Worm (Caenorhabditis elegans): ENCODE measurements around the gene AH9.4.

AH9.4 gene

DNA sequence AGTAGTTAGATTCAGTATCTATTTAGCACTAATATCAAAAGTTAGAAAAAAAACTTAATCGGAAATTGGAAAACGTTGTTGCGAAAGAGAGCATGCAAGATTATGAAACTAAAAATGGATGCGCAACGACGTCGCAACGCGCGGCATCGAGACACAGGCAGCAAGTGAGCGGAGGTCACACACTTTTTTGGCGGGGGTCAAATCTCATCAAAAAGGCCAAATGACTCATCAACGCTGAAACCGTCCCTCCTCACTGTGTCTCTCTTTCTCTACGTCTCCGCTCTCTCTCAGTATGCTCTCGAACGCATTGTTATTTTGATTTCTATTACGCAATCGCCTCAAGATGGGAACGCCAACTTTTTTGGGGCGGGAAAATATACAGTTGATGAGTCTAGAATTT is 15.7 kb downstream of the AH9.4 start:
- no peak for TF ChIP-seq ztf-11 (tag; optimal IDR thresholded peaks at IDR 0.05)
- TF ChIP-seq nhr-2 (tag; optimal IDR thresholded peaks at IDR 0.05): peak; percentile 91
- peak; percentile 44 for TF ChIP-seq zip-8 (tag; optimal IDR thresholded peaks at IDR 0.05)
- TF ChIP-seq ham-2 (GFP tag; optimal IDR thresholded peaks at IDR 0.05): no peak
- no peak for TF ChIP-seq unc-62 (GFP tag; optimal IDR thresholded peaks at IDR 0.05)

DNA sequence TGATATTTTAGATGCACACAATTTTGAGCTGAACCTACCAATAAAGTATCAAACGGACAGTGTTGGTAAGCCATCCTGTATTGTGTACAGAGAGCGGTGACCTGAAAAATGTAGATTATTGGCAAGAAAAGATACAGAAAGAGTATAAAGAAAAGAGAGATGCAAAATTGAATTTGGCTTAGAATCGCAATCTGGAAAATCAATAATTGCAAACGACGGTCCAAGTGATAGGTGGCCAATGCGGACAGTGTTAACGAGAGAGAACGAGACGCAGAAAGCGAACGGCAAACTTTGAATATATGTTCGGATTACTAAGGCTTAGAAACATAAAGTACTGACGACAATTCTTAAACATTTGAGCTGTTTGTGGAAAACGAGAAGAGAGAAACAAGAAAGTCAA is 16.1 kb downstream of the AH9.4 start, which contains the start of gene crn-4:
Gene crn-4 (minus strand): TSS at position 101 of the 400 bp plus-strand sequence.
- TF ChIP-seq ceh-83 (GFP tag; optimal IDR thresholded peaks at IDR 0.05): no peak
- no peak for TF ChIP-seq elt-1 (tag; optimal IDR thresholded peaks at IDR 0.05; ENCODE audit: borderline replicate concordance, insufficient read depth)
- TF ChIP-seq pha-4 (tag; optimal IDR thresholded peaks at IDR 0.05): no peak
- no peak for TF ChIP-seq nhr-2 (tag; optimal IDR thresholded peaks at IDR 0.05)
- TF ChIP-seq nhr-12 (tag; optimal IDR thresholded peaks at IDR 0.05): no peak
- TF ChIP-seq lin-32 (GFP tag; optimal IDR thresholded peaks at IDR 0.05): no peak
- no peak for TF ChIP-seq mep-1 (tag; optimal IDR thresholded peaks at IDR 0.05)
- no peak for TF ChIP-seq bed-3 (GFP tag; optimal IDR thresholded peaks at IDR 0.05)
- no peak for TF ChIP-seq snpc-4 (tag; optimal IDR thresholded peaks at IDR 0.05)
- no peak for TF ChIP-seq sem-2 (GFP tag; optimal IDR thresholded peaks at IDR 0.05)
- TF ChIP-seq nhr-28 (tag; optimal IDR thresholded peaks at IDR 0.05): no peak
- TF ChIP-seq unc-39 (tag; optimal IDR thresholded peaks at IDR 0.05): no peak
- TF ChIP-seq ceh-39 (tag; optimal IDR thresholded peaks at IDR 0.05): no peak
- TF ChIP-seq nhr-76 (tag; optimal IDR thresholded peaks at IDR 0.05): no peak

ce11 chrX:2246908-2247307 is 27.2 kb downstream of the AH9.4 start, which contains the start of gene AH9.1:
TSS of gene AH9.1 (minus strand) at chrX:2247008.
- TF ChIP-seq M03D4.4 (tag; optimal IDR thresholded peaks at IDR 0.05) (no peak), unc-120 (tag; optimal IDR thresholded peaks at IDR 0.05; ENCODE audit: poor library complexity, severe bottlenecking) (no peak), mep-1 (tag; optimal IDR thresholded peaks at IDR 0.05) (no peak), nhr-76 (tag; optimal IDR thresholded peaks at IDR 0.05) (no peak), sem-2 (GFP tag; optimal IDR thresholded peaks at IDR 0.05) (no peak), nhr-2 (tag; optimal IDR thresholded peaks at IDR 0.05) (no peak), lsy-2 (tag; optimal IDR thresholded peaks at IDR 0.05) (no peak), ces-1 (GFP tag; optimal IDR thresholded peaks at IDR 0.05) (no peak), ztf-11 (tag; optimal IDR thresholded peaks at IDR 0.05) (no peak), hlh-1 (tag; optimal IDR thresholded peaks at IDR 0.05) (no peak)

- TF ChIP-seq ceh-39 (tag; optimal IDR thresholded peaks at IDR 0.05): peak; percentile 90
- no peak for TF ChIP-seq mls-2 (tag; optimal IDR thresholded peaks at IDR 0.05)
- no peak for TF ChIP-seq snpc-4 (tag; optimal IDR thresholded peaks at IDR 0.05)
- TF ChIP-seq ztf-11 (tag; optimal IDR thresholded peaks at IDR 0.05): peak; percentile 76
- TF ChIP-seq ham-2 (GFP tag; optimal IDR thresholded peaks at IDR 0.05): no peak
- peak; percentile 75 for TF ChIP-seq ces-1 (GFP tag; optimal IDR thresholded peaks at IDR 0.05)
- TF ChIP-seq lsy-2 (tag; optimal IDR thresholded peaks at IDR 0.05): peak; percentile 99
- no peak for TF ChIP-seq mab-5 (tag; optimal IDR thresholded peaks at IDR 0.05)
- TF ChIP-seq nhr-12 (tag; optimal IDR thresholded peaks at IDR 0.05): peak; percentile 26
- peak; percentile 99 for TF ChIP-seq mep-1 (tag; optimal IDR thresholded peaks at IDR 0.05)
- peak; percentile 89 for TF ChIP-seq nhr-237 (tag; optimal IDR thresholded peaks at IDR 0.05)
- TF ChIP-seq elt-3 (tag; optimal IDR thresholded peaks at IDR 0.05): no peak
- peak; percentile 83 for TF ChIP-seq hlh-1 (tag; optimal IDR thresholded peaks at IDR 0.05)
- no peak for TF ChIP-seq flh-1 (GFP tag; optimal IDR thresholded peaks at IDR 0.05)
- TF ChIP-seq nhr-28 (tag; optimal IDR thresholded peaks at IDR 0.05): no peak
- TF ChIP-seq elt-1 (tag; optimal IDR thresholded peaks at IDR 0.05; ENCODE audit: borderline replicate concordance, insufficient read depth): peak; percentile 31
- TF ChIP-seq lin-13 (tag; optimal IDR thresholded peaks at IDR 0.05): peak; percentile 92
- peak; percentile 8 for TF ChIP-seq drap-1 (GFP tag; optimal IDR thresholded peaks at IDR 0.05)
- TF ChIP-seq nhr-76 (tag; optimal IDR thresholded peaks at IDR 0.05): no peak
- TF ChIP-seq pha-4 (tag; optimal IDR thresholded peaks at IDR 0.05): peak; percentile 97
- TF ChIP-seq ceh-83 (GFP tag; optimal IDR thresholded peaks at IDR 0.05): no peak
- TF ChIP-seq unc-39 (tag; optimal IDR thresholded peaks at IDR 0.05): no peak
- TF ChIP-seq unc-120 (tag; optimal IDR thresholded peaks at IDR 0.05; ENCODE audit: poor library complexity, severe bottlenecking): peak; percentile 61
- no peak for TF ChIP-seq sem-2 (GFP tag; optimal IDR thresholded peaks at IDR 0.05)
- peak; percentile 70 for TF ChIP-seq nhr-2 (tag; optimal IDR thresholded peaks at IDR 0.05)
- peak; percentile 93 for TF ChIP-seq unc-62 (GFP tag; optimal IDR thresholded peaks at IDR 0.05)
- no peak for TF ChIP-seq tbx-8 (GFP tag; optimal IDR thresholded peaks at IDR 0.05)
- TF ChIP-seq M03D4.4 (tag; optimal IDR thresholded peaks at IDR 0.05): peak; percentile 48
- peak; percentile 77 for TF ChIP-seq sptf-1 (tag; optimal IDR thresholded peaks at IDR 0.05)
- TF ChIP-seq cnd-1 (tag; optimal IDR thresholded peaks at IDR 0.05): peak; percentile 68
- TF ChIP-seq lin-32 (GFP tag; optimal IDR thresholded peaks at IDR 0.05): peak; percentile 31
- no peak for TF ChIP-seq ceh-43 (GFP tag; optimal IDR thresholded peaks at IDR 0.05)
- TF ChIP-seq bed-3 (GFP tag; optimal IDR thresholded peaks at IDR 0.05): no peak
- TF ChIP-seq blmp-1 (tag; optimal IDR thresholded peaks at IDR 0.05): no peak
- TF ChIP-seq zip-8 (tag; optimal IDR thresholded peaks at IDR 0.05): no peak
Observed at ce11 chrX:2242568-2243185, 31.5 kb downstream of the AH9.4 start, which contains the start of gene rpl-11.2. TSS of gene rpl-11.2 (minus strand) at chrX:2242618.

All from whole organism, mixed stage, embryonic.